Fruit fly (Drosophila melanogaster): ENCODE measurements around the gene CG33301.

CG33301 gene

DNA sequence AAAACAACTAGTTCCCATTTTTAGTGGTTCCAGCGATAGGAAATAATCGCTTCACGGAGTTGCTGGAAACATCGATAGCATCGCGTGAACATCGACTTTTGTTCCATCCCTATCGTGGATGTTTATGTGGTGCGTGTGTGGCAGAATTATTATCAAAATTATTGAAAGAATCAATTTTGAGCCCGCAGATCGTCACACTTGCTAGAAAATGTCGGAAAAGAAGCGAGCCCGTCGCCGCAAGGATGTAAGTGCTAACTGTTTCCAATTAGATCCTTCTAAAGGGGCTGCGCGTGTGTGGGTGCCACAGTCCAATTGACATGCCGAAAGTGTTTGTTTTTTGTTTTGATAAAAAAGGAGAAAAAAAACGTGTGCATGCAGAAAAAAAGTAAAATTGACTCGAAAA is 40.1 kb upstream of the CG33301 start, which contains the start of gene Trp1 (continued):
- TF ChIP-seq Dfd (GFP tag; optimal IDR thresholded peaks at IDR 0.05) (no peak), CG15601 (tag; optimal IDR thresholded peaks at IDR 0.05) (no peak), CG16863 (GFP tag; optimal IDR thresholded peaks at IDR 0.05) (no peak), onecut (GFP tag; IDR thresholded peaks at IDR 0.05) (peak; percentile 19; the same call in 1 of the 2 replicates), CG7963 (GFP tag; IDR thresholded peaks at IDR 0.05; ENCODE audit: partially characterized antibody) (peak; percentile 88), CG9932 (GFP tag; IDR thresholded peaks at IDR 0.05) (peak; percentile 47; the same call in 1 of the 2 replicates), Dek (tag; optimal IDR thresholded peaks at IDR 0.05) (peak; percentile 9), vvl (GFP tag; IDR thresholded peaks at IDR 0.05) (0 out of 2 replicates have a peak, but pooled peaks have one; percentile 21), CG2129 (GFP tag; IDR thresholded peaks at IDR 0.05; ENCODE audit: partially characterized antibody) (peak; percentile 84), Opbp (GFP tag; IDR thresholded peaks at IDR 0.05; ENCODE audit: partially characterized antibody) (peak; percentile 97), Drgx (GFP tag; IDR thresholded peaks at IDR 0.05) (peak; percentile 21; the same call in 1 of the 2 replicates), Sry-δ (GFP tag; optimal IDR thresholded peaks at IDR 0.05) (peak; percentile 91), tx (GFP tag; optimal IDR thresholded peaks at IDR 0.05) (no peak), vnd (GFP tag; IDR thresholded peaks at IDR 0.05; ENCODE audit: partially characterized antibody) (peak; percentile 94), CG30020 (tag; optimal IDR thresholded peaks at IDR 0.05) (peak; percentile 63)

dm6 chr2L:10009800-10010658 is 39.4 kb upstream of the CG33301 start:
- TF ChIP-seq sisA (GFP tag; IDR thresholded peaks at IDR 0.05) (peak; percentile 97), inv (GFP tag; IDR thresholded peaks at IDR 0.05; ENCODE audit: partially characterized antibody) (no peak; the same call in 1 of the 2 replicates), CG12104 (GFP tag; optimal IDR thresholded peaks at IDR 0.05) (peak; percentile 94), CG2712 (tag; optimal IDR thresholded peaks at IDR 0.05) (peak; percentile 95), CG15696 (tag; optimal IDR thresholded peaks at IDR 0.05) (peak; percentile 90), ATbp (GFP tag; optimal IDR thresholded peaks at IDR 0.05) (peak; percentile 94), ftz-f1 (GFP tag; optimal IDR thresholded peaks at IDR 0.05) (no peak), Elba2 (GFP tag; optimal IDR thresholded peaks at IDR 0.05) (peak; percentile 61), D19B (GFP tag; optimal IDR thresholded peaks at IDR 0.05) (peak; percentile 91), CG4707 (GFP tag; optimal IDR thresholded peaks at IDR 0.05) (peak; percentile 88), chn (GFP tag; optimal IDR thresholded peaks at IDR 0.05) (peak; percentile 98), Hr39 (optimal IDR thresholded peaks at IDR 0.05) (no peak), da (GFP tag; optimal IDR thresholded peaks at IDR 0.05) (peak; percentile 96), CG31365 (tag; optimal IDR thresholded peaks at IDR 0.05) (peak; percentile 90), Dip3 (GFP tag; optimal IDR thresholded peaks at IDR 0.05) (peak; percentile 98), MBD-R2 (GFP tag; IDR thresholded peaks at IDR 0.05) (peak; percentile 98), CG1529 (GFP tag; optimal IDR thresholded peaks at IDR 0.05) (peak; percentile 94), PHDP (tag; optimal IDR thresholded peaks at IDR 0.05) (peak; percentile 97), HLH3B (GFP tag; IDR thresholded peaks at IDR 0.05) (peak; percentile 97), CG9727 (GFP tag; optimal IDR thresholded peaks at IDR 0.05) (peak; percentile 95), CG14441 (GFP tag; IDR thresholded peaks at IDR 0.05) (peak; percentile 98), trh (GFP tag; optimal IDR thresholded peaks at IDR 0.05) (peak; percentile 86), jing (GFP tag; optimal IDR thresholded peaks at IDR 0.05) (peak; percentile 94), nom (GFP tag; optimal IDR thresholded peaks at IDR 0.05) (peak; percentile 98), fd64A (GFP tag; optimal IDR thresholded peaks at IDR 0.05) (peak; percentile 94), Hr51 (GFP tag; optimal IDR thresholded peaks at IDR 0.05) (peak; percentile 96 to 97), Lhr (GFP tag; optimal IDR thresholded peaks at IDR 0.05) (peak; percentile 79), CG10366 (GFP tag; IDR thresholded peaks at IDR 0.05) (peak; percentile 98), pan (optimal IDR thresholded peaks at IDR 0.05) (no peak), pan (GFP tag; optimal IDR thresholded peaks at IDR 0.05 in 1 of 2, IDR thresholded peaks at IDR 0.05 in 1 of 2) (peak in 1 of 2 experiments; percentile 98), Usf (GFP tag; optimal IDR thresholded peaks at IDR 0.05) (peak; percentile 95), C15 (GFP tag; IDR thresholded peaks at IDR 0.05) (peak; percentile 96), CG12942 (GFP tag; optimal IDR thresholded peaks at IDR 0.05) (peak; percentile 96)

All from whole organism, embryonic.